Worm (Caenorhabditis elegans) whole organism, L3 larva: ENCODE results near the gene nemp-1.

Experiments
- ama-1 ChIP-seq: fragments of 150-350 bp; optimal IDR thresholded peaks from 2 replicates; lab custom pipeline; 2018
- nfya-1 ChIP-seq: sonication (generic microtip); optimal IDR thresholded peaks from 2 replicates; lab custom pipeline; 2017; ENCODE audit warnings: missing genetic modification characterization, mild to moderate bottlenecking, missing compliant biosample characterization, antibody characterized with exemption, moderate library complexity; ENCODE audit not compliant: insufficient read depth
- nhr-237 ChIP-seq: fragments of 150-350 bp; optimal IDR thresholded peaks from 2 replicates; lab custom pipeline; 2014; ENCODE audit warnings: missing biosample characterization, missing genetic modification characterization
- nhr-77 ChIP-seq: fragments of 150-350 bp; optimal IDR thresholded peaks from 2 replicates; lab custom pipeline; 2014; ENCODE audit warnings: missing biosample characterization, missing genetic modification characterization
- pha-4 ChIP-seq: fragments of 150-350 bp; optimal IDR thresholded peaks from 2 replicates; lab custom pipeline; 2014; ENCODE audit warnings: missing biosample characterization, missing genetic modification reagents, missing genetic modification characterization
- sea-2 ChIP-seq: fragments of 150-350 bp; sonication (generic microtip); optimal IDR thresholded peaks from 4 replicates; lab custom pipeline; 2014; ENCODE audit warnings: missing biosample characterization, missing genetic modification reagents, missing genetic modification characterization
- unc-62 ChIP-seq: fragments of 150-350 bp; sonication (generic microtip); optimal IDR thresholded peaks from 4 replicates; lab custom pipeline; 2014; ENCODE audit warnings: missing biosample characterization, missing genetic modification reagents, missing genetic modification characterization

DNA sequence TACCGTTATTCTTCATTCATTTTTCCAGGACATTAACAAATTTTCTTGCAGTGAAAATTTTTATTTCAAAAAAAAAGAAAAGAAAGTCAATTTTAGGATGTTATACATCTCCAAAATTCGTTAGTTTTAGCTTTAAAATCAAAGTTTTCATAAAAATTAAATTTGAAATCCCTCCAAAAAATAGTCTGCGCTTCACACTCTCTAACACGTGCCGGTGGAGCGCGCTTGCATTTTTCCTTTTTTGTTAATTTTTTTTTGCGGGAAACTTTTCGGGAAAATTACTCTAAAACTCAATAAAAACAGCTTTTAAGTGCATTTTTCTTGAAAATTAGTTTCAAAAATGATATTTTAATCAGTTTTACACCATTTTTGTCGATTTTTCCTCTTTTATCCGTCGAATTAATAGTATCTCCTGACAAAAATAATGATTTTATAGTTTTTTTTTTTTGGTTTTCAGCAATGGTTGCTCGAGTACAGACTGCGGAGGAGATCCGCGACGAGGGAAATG lies 19.0 kb downstream of the nemp-1 start, which contains the start of gene unc-45:
- TF ChIP-seq pha-4 (tag; lab: Kevin White, UChicago) = peak; percentile 63
- TF ChIP-seq nhr-237 (tag; lab: Kevin White, UChicago) = no peak
- TF ChIP-seq nhr-77 = no peak
- TF ChIP-seq unc-62 (GFP tag; lab: Kevin White, UChicago) = no peak
- TF ChIP-seq sea-2 (GFP tag; lab: Kevin White, UChicago) = no peak
- peak; percentile 67 for TF ChIP-seq nfya-1 (tag; lab: Kevin White, UChicago)
- TF ChIP-seq ama-1 = no peak
